Fruit fly (Drosophila melanogaster): ENCODE results near the gene CG33203.

DNA sequence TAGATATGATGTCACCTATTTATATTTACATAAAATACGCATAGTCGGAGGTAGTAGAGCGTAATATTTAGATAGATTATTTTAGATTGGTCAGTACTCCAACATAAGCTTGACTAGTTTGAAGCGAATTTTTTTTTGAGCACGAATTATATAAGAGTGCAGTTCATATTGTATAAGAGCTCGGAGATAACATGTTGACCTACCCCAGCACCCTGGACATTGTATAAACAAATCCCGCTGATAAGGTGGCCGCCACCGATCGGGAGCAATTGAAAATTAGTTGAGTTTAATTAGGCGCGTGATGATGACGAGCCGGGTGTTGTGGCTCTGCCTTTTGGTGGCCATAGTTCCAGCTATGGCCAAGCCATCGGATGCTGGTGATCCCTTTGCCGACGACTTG, 12.2 kb downstream of the CG33203 start, which contains the start of gene Nepl18:
- TF ChIP-seq Dll (optimal IDR thresholded peaks at IDR 0.05) (no peak), pan (optimal IDR thresholded peaks at IDR 0.05) (no peak), usp (GFP tag; optimal IDR thresholded peaks at IDR 0.05) (no peak), psq (optimal IDR thresholded peaks at IDR 0.05) (no peak), EcR (GFP tag; optimal IDR thresholded peaks at IDR 0.05) (no peak), CG8478 (optimal IDR thresholded peaks at IDR 0.05) (no peak)
